Worm (Caenorhabditis elegans) whole organism, late embryonic: ENCODE results near the gene tph-1.

Source experiments
- Y22D7AL.16 ChIP-seq: sonication (generic microtip); optimal IDR thresholded peaks from 2 replicates; lab custom pipeline; 2016; ENCODE audit warnings: missing genetic modification characterization, missing compliant biosample characterization
- ama-1 ChIP-seq: fragments of 150-350 bp; optimal IDR thresholded peaks from 2 replicates; lab custom pipeline; 2014
- ceh-2 ChIP-seq: sonication (generic microtip); optimal IDR thresholded peaks from 2 replicates; lab custom pipeline; 2016; ENCODE audit warnings: missing genotype, missing genetic modification characterization, missing compliant biosample characterization
- ceh-31 ChIP-seq: sonication (generic microtip); optimal IDR thresholded peaks from 2 replicates; lab custom pipeline; 2016; ENCODE audit warnings: missing genetic modification characterization, missing compliant biosample characterization
- dmd-4 ChIP-seq: sonication (generic microtip); optimal IDR thresholded peaks from 2 replicates; lab custom pipeline; 2016; ENCODE audit warnings: borderline replicate concordance, missing genetic modification characterization, missing compliant biosample characterization
- nhr-11 ChIP-seq: fragments of 150-350 bp; optimal IDR thresholded peaks from 2 replicates; lab custom pipeline; 2014; ENCODE audit warnings: missing biosample characterization, missing genetic modification characterization
- odd-2 ChIP-seq: sonication (generic microtip); optimal IDR thresholded peaks from 2 replicates; lab custom pipeline; 2017; ENCODE audit warnings: antibody characterized with exemption, mild to moderate bottlenecking, missing genetic modification characterization, missing compliant biosample characterization
- pha-2 ChIP-seq: sonication (generic microtip); optimal IDR thresholded peaks from 2 replicates; lab custom pipeline; 2017; ENCODE audit warnings: mild to moderate bottlenecking, missing genetic modification characterization, missing compliant biosample characterization
- unc-42 ChIP-seq: sonication (generic microtip); optimal IDR thresholded peaks from 2 replicates; lab custom pipeline; 2016; ENCODE audit warnings: missing genotype, missing genetic modification characterization, missing compliant biosample characterization
- unc-55 ChIP-seq: sonication (generic microtip); optimal IDR thresholded peaks from 2 replicates; lab custom pipeline; 2017; ENCODE audit warnings: missing biosample characterization, missing genetic modification reagents, missing genetic modification characterization

DNA sequence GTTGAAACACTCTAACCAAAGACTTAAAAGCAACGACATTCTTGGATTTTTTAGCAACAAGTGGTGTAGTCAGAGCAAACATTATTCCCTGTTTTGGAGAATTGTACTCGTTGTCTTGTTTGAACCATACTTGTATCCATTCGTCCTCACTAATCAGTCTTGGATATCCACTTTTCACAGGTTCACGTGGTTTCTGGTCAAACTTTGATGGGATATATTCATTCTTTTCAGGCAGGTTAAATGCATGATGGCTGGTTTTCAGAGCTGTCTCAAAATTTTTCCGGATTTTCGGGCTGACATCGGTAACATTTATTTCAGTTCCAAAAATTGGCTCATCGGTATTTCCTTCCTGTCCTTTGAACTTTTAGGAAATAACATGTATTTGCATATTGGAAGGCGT lies 27.7 kb upstream of the tph-1 start:
- no peak for TF ChIP-seq ama-1
- TF ChIP-seq unc-55 (GFP tag; lab: Kevin White, UChicago): no peak
- no peak for TF ChIP-seq nhr-11
- TF ChIP-seq unc-42 (tag; lab: Kevin White, UChicago): no peak
- no peak for TF ChIP-seq Y22D7AL.16 (tag; lab: Kevin White, UChicago)
- no peak for TF ChIP-seq odd-2 (tag; lab: Kevin White, UChicago)
- TF ChIP-seq ceh-31 (tag; lab: Kevin White, UChicago): no peak
- no peak for TF ChIP-seq ceh-2 (tag; lab: Kevin White, UChicago)
- TF ChIP-seq dmd-4 (tag; lab: Kevin White, UChicago): no peak
- TF ChIP-seq pha-2: no peak
